Worm (Caenorhabditis elegans) whole organism, dauer: Measurements from ENCODE around the gene srpa-72.

Experiments
- unc-62 ChIP-seq: sonication (generic microtip); optimal IDR thresholded peaks from 2 replicates; lab custom pipeline; 2017; ENCODE audit warnings: missing biosample characterization, missing genetic modification reagents, missing genetic modification characterization

The srpa-72 gene

DNA sequence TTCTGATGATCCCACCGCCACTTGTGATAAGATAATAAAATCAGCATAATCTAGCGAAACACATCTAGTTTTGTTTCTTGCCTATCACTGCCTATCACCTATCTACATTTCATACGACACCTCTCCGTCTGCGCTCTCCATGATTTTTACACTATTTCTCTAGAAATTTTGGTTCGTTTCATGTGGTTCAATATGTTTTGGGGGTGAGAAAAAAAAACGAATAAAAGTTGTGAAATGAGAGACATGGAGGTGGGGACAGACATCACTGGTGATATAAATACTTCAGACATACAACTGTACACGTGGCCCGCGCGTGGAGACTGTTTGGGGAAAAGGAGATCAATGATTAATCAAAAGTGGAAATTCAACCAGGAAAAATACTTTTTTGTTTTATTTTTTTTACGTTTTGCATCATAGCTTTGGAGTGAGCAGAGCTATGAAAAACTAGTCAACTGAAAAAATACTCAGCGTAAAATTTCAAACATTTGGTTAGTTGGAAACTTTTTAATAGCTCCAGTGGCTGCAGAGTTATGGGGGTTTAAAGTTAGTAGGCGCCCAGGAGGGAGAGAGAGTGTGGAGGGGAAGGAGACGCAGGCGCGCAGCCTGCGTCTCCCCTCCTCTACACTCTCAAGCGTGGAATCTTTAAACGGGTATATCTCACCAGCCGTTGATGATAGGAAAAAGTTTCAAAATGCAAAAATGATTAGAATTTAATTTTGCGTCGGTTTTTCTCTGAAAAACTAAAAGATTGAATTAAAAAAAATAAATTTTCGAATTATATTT is 15.7 kb downstream of the srpa-72 start:
- TF ChIP-seq unc-62 (GFP tag; lab: Kevin White, UChicago) = no peak

DNA sequence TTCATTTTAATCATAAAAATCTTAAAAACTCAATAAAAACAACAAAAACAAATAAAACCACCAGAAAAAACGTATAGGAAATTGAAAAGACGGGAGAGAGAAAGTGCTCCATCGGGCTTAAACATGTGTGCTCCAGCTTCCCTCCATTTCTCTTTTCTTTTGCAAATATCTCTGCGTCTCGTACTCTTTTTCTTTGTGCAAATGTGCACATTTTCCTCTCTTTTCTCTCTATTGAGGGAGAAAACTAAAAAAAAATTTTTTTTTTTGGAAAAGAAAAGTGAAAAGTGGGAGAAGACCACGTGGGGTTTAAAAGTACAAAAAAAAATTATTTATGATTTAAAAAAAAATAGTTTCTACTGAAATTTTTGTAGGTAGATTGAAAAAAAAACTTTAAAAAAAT is 17.0 kb downstream of the srpa-72 start:
- TF ChIP-seq unc-62 (GFP tag; lab: Kevin White, UChicago) = no peak

DNA sequence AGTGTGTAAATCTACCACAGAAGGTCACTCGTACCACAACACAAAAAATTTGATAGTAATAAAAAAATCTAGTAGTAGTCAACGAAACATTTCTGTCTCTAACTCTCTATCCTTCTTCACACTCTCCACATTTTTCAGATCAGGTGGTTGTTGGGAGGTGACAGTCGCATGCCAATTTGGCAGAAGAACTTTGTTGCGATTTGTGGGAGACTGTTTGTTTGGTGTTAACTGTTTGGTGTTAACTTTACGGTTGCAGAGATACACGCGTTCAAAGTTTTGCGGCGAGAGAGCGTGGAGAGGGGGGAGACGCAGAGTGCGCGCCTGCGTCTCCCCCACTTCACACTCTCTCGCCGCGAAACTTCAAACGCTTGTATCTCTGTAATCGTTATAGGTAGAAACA is 17.7 kb downstream of the srpa-72 start:
- no peak for TF ChIP-seq unc-62 (GFP tag; lab: Kevin White, UChicago)

DNA sequence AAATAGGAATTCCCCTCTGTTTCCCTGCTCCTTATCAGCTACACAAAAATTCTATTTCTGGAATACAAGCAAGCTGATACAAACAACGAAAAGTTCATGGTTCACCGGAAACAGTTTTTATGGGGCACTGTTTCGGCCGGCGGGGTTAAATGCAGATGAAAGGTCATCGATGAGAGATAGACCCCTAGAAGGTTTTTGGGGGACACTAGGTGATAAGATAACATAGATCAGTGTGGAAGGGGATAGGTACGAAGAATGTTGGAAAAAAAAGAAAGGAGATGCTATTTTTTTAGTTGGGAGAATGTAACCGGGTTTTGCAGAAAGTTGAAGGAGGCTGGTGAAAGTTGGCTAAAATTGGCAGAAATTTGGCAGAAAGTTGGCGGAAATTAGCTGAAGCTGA is 18.3 kb downstream of the srpa-72 start:
- no peak for TF ChIP-seq unc-62 (GFP tag; lab: Kevin White, UChicago)

DNA sequence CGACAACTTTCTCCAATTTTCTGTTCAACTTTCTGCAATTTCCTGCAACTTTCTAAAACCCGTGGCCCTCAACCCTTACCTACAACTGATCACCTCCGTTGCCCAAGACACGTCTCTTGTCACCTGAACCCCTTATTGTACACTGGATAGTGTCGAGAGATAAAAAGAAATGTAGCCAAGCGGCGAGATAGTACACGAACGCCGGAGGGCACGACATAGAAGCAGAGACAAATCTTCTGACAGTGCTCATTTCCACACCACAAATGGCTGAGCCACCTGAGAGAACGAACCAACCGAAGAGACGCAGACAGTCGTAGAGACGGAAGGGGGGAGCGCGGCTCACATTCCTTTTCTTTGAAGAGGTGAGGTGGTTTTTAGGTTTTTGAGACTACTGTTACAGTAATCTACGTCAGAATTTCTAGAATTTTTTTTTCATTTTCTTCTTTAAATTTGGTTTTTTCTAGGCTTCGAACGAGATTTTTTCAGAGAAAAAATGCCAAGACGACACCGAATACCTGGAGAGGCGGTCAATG is 20.5 kb downstream of the srpa-72 start, which contains the start of gene K12H6.12:
Gene K12H6.12, plus strand, starts transcription at position 483 of the 533 bp plus-strand sequence.
- TF ChIP-seq unc-62 (GFP tag; lab: Kevin White, UChicago) = no peak

DNA sequence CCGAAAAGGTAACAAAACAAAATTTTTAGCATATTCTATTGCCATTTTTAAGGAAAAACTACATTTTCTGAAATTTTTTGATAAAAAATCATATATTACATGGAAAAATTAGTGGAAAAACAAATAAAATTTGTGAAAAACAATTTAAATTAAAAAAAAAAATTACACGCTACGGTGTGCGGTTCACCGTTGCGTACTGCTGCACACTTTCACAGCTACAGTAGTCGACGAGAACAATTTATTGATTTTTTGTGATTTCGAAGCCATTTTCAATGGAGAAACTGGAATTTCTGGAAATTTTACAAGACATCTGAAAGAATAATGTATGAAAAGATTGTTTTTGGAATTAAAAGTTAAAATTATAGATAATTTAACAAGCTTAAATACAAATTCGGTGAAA is 27.7 kb downstream of the srpa-72 start:
- no peak for TF ChIP-seq unc-62 (GFP tag; lab: Kevin White, UChicago)

DNA sequence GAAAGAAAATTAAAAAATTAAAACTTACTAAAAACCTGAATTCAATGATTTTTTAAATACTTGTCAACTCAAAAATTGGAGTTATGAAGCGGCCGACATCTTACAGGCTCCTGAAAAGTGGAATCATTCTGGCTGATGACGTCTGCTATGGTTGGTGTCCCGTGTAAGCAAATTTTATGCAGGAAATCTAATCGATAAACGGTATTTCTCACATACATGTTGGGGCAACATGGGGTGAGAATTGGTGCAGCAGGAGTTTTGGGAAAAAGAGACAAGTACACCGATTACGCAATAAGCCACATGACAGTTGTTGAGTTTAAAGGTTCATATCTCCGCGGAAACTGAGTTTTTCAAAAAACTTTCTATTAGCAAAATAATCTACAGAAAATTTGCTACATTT is 28.2 kb downstream of the srpa-72 start, which contains the start of gene K12H6.2:
Gene K12H6.2, minus strand, starts transcription at position 101 of the 400 bp plus-strand sequence.
- TF ChIP-seq unc-62 (GFP tag; lab: Kevin White, UChicago) = no peak

DNA sequence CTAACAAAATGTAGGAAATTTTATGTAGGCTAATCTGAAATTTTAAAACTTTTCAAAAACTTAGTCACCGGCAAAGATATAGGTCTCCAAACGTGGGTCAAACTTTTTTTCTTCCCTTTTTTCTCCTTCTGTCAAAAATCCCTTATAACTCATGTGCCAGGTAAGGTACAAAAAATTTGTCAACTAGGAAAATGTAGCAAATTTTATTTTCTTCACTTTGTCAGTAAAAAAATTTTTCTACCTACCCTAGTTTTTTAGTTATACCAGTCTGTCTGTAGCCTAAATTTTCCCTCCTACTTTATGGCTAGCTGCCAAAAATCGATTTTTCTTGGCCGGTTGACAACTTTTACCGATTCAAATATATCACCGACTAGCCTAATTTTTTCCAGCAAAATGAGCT is 29.4 kb downstream of the srpa-72 start, which contains the start of gene set-13:
Gene set-13, plus strand, starts transcription at position 301 of the 400 bp plus-strand sequence.
- no peak for TF ChIP-seq unc-62 (GFP tag; lab: Kevin White, UChicago)

DNA sequence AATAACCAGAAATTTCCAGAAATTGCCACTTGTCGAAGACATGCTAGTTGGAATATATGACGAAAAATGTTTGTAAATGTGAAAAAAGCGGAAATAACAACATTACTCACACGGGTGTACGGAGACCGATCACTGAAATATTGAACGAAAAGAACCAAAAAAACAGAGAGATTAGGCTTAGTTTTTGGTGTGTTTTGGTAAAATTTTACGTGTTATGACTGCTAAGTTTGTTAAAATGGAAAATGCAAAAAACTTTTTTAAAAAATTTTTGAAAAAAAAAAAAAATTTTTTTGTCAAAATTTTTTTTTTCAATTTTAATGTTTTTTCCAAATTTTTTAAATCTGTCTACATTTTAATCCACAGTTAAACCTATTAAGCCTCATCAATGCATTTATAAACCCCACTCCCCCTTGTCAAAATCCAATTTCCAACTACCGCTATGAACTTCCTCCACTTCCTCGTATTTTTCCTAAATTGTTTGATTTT is 35.2 kb downstream of the srpa-72 start, which contains the start of the genes fut-4 and K12H6.10:
Gene fut-4, minus strand, starts transcription at position 101 of the 486 bp plus-strand sequence.
Gene K12H6.10, plus strand, starts transcription at position 436 of the 486 bp plus-strand sequence.
- TF ChIP-seq unc-62 (GFP tag; lab: Kevin White, UChicago) = no peak

DNA sequence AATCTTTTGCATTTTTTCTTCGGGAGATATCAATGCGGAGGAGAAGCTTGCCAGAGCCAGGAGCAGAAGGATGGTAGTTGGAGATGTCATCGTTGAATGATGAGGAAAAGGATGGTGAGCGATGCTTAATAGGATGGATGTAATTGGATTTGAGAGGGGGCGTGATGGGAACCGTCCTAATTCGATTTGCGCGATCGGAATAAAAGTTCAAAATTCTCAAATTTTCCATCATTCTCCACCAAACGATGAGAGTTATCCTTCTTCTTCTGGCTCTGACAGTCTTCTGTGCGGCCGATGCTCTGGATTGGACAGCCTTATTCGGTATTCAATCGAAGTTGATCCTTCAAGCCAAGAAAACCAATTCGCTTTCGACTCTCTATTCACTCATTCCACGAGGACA is 36.9 kb downstream of the srpa-72 start, which contains the start of the genes K12H6.4 and K12H6.9:
Gene K12H6.4, minus strand, starts transcription at position 101 of the 400 bp plus-strand sequence.
Gene K12H6.9, plus strand, starts transcription at position 236 of the 400 bp plus-strand sequence.
- no peak for TF ChIP-seq unc-62 (GFP tag; lab: Kevin White, UChicago)

DNA sequence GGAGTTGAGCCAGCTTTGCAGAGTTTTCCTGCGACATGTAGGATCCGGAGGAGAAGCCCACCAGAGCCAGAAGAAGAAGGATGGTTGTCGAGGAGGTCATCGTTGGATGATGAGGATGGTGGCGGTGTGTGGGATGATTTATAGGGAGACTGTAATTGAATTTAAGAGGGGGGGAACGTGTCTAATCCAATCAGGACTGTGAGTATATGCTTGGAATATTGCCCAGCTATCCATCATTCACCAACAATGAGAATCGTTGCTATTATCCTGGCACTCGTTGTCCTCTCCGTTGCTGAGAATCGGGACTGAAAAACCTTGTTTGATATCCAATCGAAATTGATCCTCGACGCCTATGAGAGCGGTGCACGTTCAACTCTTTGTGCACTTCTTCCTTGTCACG is 38.8 kb downstream of the srpa-72 start, which contains the start of gene K12H6.5:
Gene K12H6.5, minus strand, starts transcription at position 101 of the 400 bp plus-strand sequence.
- TF ChIP-seq unc-62 (GFP tag; lab: Kevin White, UChicago) = no peak

DNA sequence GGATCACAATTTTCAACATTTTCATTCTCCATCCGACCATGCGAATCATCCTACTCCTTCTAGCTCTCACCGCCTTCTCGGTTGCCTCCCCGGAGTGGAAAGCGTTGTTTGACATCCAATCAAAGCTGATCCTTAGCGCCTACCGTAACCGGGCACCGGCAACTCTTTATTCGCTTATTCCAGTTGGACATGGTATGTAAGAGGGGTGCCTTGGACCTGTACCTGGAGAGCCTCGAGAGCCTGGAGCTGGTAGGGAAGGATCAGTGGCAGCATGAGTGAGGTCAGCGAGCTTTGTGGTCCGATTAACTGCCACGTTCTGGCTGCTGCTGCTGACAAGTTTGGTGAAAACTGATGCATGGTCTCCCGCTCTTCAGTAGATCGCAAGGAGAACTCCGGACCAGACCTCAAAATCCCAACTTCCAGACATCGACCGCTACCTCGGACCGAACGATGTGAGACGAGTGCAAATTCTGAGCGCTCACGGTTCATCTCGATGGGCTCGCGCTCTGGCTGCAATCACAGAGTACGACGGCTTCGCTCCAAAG is 40.6 kb downstream of the srpa-72 start, which contains the start of gene K12H6.8:
Gene K12H6.8, plus strand, starts transcription at position 38 of the 545 bp plus-strand sequence.
- TF ChIP-seq unc-62 (GFP tag; lab: Kevin White, UChicago) = no peak

DNA sequence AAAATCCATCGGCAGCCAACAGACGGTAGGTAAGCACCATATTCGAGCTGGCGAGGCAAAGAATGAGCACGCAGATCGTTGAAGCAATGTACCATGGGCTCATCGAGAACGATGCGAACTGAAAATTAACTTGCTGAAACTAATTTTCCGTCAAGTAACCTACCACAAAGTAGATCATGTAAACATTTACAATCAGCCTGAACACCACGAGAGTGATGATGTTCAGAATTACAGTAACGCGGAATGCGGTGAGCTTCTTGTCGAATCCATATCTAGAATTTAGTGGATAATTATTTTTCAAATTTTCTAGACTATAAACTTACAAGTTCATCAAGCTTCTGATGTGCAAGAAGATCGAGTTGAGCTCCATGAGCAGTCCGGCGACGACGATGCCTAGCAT is 42.2 kb downstream of the srpa-72 start:
- TF ChIP-seq unc-62 (GFP tag; lab: Kevin White, UChicago) = no peak

DNA sequence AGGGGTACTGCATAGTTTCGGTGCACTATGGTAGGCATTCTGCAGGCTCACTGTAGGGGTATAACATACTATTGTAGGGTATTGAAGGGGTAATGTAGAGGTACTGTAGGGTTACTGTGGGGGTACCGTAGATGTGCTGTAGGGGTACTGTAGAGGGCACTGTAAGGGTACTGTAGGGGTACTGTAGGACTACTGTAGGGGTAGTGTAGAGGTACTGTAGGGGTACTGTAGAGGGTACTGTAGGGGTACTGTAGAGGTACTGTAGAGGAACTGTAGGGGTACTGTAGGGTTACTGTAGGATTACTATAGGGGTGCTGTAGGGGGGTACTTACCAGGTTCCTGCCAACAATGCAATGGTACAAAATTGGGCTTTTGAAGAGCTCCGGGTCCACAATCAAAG is 42.9 kb downstream of the srpa-72 start:
- no peak for TF ChIP-seq unc-62 (GFP tag; lab: Kevin White, UChicago)

DNA sequence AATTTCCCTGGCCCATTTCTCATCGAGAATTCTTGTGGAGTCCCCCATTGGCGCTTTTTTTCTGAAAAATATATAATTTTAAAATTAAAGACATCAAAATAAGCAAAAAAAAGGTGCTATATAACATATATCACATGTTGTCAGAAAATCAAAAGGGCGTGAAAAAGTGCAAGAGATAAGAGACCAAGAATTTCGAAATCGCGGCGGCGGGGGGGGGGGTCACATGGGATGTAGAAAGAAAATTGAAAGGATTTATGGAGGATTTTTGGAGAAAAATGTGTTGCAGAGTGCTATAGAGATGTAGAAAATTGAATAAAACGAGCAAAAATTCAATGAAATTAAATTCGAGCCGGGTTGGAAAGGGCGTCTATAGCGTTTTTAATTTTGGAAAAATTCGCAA is 43.9 kb downstream of the srpa-72 start, which contains the start of gene K12H6.6:
Gene K12H6.6, minus strand, starts transcription at position 61 of the 400 bp plus-strand sequence.
- TF ChIP-seq unc-62 (GFP tag; lab: Kevin White, UChicago) = no peak

DNA sequence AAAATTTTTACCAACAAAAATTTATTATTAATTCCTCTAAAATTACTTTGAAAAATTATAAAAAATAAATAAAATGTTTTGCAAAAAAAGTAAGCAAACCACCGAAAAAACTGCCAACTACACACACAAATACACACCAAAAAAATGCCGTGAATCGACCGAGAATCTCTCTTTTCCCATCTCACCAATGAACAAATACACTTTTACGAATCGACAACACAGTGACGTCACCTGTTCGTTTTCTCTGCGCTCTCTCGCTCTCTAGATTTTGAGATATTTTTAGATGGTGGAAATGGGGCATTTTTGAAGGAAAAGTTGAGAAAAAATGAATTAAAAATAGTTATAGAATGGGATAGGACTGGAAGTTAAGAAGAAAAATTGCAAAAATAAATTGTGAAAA is 44.8 kb downstream of the srpa-72 start:
- TF ChIP-seq unc-62 (GFP tag; lab: Kevin White, UChicago) = no peak
